Fruit fly (Drosophila melanogaster) whole organism, pupa: ENCODE measurements around the gene CG1582.

Source experiments
- CG12605 ChIP-seq: fragments of 200-800 bp; sonication (Bioruptor generic); IDR thresholded peaks from 2 replicates; pipeline ENCODE4 v1.3.6; 2022; ENCODE audit warnings: missing biosample characterization, missing genetic modification characterization
- CG4496 ChIP-seq: fragments of 200-800 bp; sonication (Bioruptor generic); IDR thresholded peaks from 3 replicates; pipeline ENCODE4 v1.3.6; 2022; ENCODE audit warnings: missing biosample characterization, missing genetic modification characterization
- CG9948 ChIP-seq: fragments of 200-800 bp; sonication (Bioruptor generic); optimal IDR thresholded peaks from 2 replicates; lab custom pipeline; 2018; ENCODE audit warnings: missing biosample characterization, mild to moderate bottlenecking, missing genetic modification characterization, moderate library complexity
- D1 ChIP-seq: fragments of 200-800 bp; sonication (Bioruptor generic); optimal IDR thresholded peaks from 2 replicates; lab custom pipeline; 2018; ENCODE audit warnings: missing biosample characterization, mild to moderate bottlenecking, missing genetic modification characterization, moderate library complexity
- EcR ChIP-seq: fragments of 200-800 bp; sonication (Bioruptor generic); optimal IDR thresholded peaks from 3 replicates; lab custom pipeline; 2019; ENCODE audit warnings: missing biosample characterization, missing genetic modification characterization, mild to moderate bottlenecking, moderate library complexity, missing genetic modification reagents
- Pif1A ChIP-seq: fragments of 200-800 bp; sonication (Bioruptor generic); optimal IDR thresholded peaks from 3 replicates; lab custom pipeline; 2016; ENCODE audit warnings: missing biosample characterization, missing genetic modification characterization
- Pif1B ChIP-seq: fragments of 200-800 bp; sonication (Bioruptor generic); optimal IDR thresholded peaks from 3 replicates; lab custom pipeline; 2016; ENCODE audit warnings: missing biosample characterization, missing genetic modification characterization
- rn ChIP-seq: fragments of 200-800 bp; sonication (Bioruptor generic); IDR thresholded peaks from 2 replicates; pipeline ENCODE4 v1.3.6; 2022; ENCODE audit warnings: missing biosample characterization, missing genetic modification characterization

- TF ChIP-seq EcR (GFP tag; lab: Kevin White, UChicago) (no peak), CG12605 (GFP tag; lab: Robert Waterston, UW) (no peak), rn (GFP tag; lab: Robert Waterston, UW) (no peak), D1 (tag; lab: Kevin White, UChicago) (no peak), CG9948 (tag; lab: Kevin White, UChicago) (no peak), CG4496 (GFP tag; lab: Robert Waterston, UW) (no peak), Pif1A (GFP tag; lab: Kevin White, UChicago) (no peak), Pif1B (GFP tag; lab: Kevin White, UChicago) (no peak)
Observed at dm6 chrX:10854686-10855085, 44.4 kb downstream of the CG1582 start, which contains the start of gene feo.
